Fruit fly (Drosophila melanogaster) whole organism, embryonic: ENCODE data around the gene CG32708.

Source experiments
- B-H1 ChIP-seq: fragments of 200-800 bp; sonication (Bioruptor generic); IDR thresholded peaks from 3 replicates; pipeline ENCODE4 v1.3.6; 2022; ENCODE audit warnings: missing biosample characterization, missing genetic modification characterization
- CG10366 ChIP-seq: fragments of 200-800 bp; sonication (Bioruptor generic); IDR thresholded peaks from 2 replicates; pipeline ENCODE4 v1.3.6; 2022; ENCODE audit warnings: missing biosample characterization, missing genetic modification characterization
- CG11695 ChIP-seq: fragments of 200-800 bp; sonication (Bioruptor generic); IDR thresholded peaks from 3 replicates; pipeline ENCODE4 v1.3.6; 2022; ENCODE audit warnings: missing biosample characterization, missing genetic modification characterization
- CG12236 ChIP-seq: fragments of 200-800 bp; sonication (Bioruptor generic); optimal IDR thresholded peaks from 2 replicates; lab custom pipeline; 2016; ENCODE audit warnings: missing biosample characterization, missing genetic modification characterization
- CG12299 ChIP-seq: fragments of 200-800 bp; sonication (Bioruptor generic); optimal IDR thresholded peaks from 2 replicates; lab custom pipeline; 2018; ENCODE audit warnings: missing biosample characterization, mild to moderate bottlenecking, missing genetic modification characterization
- CG13287 ChIP-seq: fragments of 200-800 bp; sonication (Bioruptor generic); IDR thresholded peaks from 2 replicates; pipeline ENCODE4 v1.3.6; 2022; ENCODE audit warnings: missing biosample characterization, missing genetic modification characterization; ENCODE audit not compliant: partially characterized antibody
- CG14965 ChIP-seq: fragments of 200-800 bp; sonication (Bioruptor generic); optimal IDR thresholded peaks from 2 replicates; lab custom pipeline; 2016; ENCODE audit warnings: missing biosample characterization, missing genetic modification characterization, borderline replicate concordance
- CG17829 ChIP-seq: fragments of 200-800 bp; optimal IDR thresholded peaks from 2 replicates; lab custom pipeline; 2019; ENCODE audit warnings: missing biosample characterization, mild to moderate bottlenecking, missing genetic modification characterization, moderate library complexity
- CG2712 ChIP-seq: fragments of 200-800 bp; optimal IDR thresholded peaks from 3 replicates; lab custom pipeline; 2019; ENCODE audit warnings: missing biosample characterization, mild to moderate bottlenecking, missing genetic modification characterization, moderate library complexity
- CG31441 ChIP-seq: fragments of 200-800 bp; sonication (Bioruptor generic); IDR thresholded peaks from 2 replicates; pipeline ENCODE4 v1.3.6; 2022; ENCODE audit warnings: missing biosample characterization, missing genetic modification characterization
- CG3163 ChIP-seq: fragments of 200-800 bp; sonication (Bioruptor generic); optimal IDR thresholded peaks from 3 replicates; lab custom pipeline; 2016; ENCODE audit warnings: missing biosample characterization, missing genetic modification characterization
- CG32532 ChIP-seq: fragments of 200-800 bp; sonication (Bioruptor generic); IDR thresholded peaks from 2 replicates; pipeline ENCODE4 v1.3.6; 2022; ENCODE audit warnings: missing biosample characterization, missing genetic modification characterization
- CG34422 ChIP-seq: fragments of 200-800 bp; sonication (Bioruptor generic); IDR thresholded peaks from 3 replicates; pipeline ENCODE4 v1.3.6; 2022; ENCODE audit warnings: missing biosample characterization, missing genetic modification characterization
- CG4360 ChIP-seq: fragments of 200-800 bp; sonication (Bioruptor generic); IDR thresholded peaks from 2 replicates; pipeline ENCODE4 v1.3.6; 2022; ENCODE audit warnings: missing biosample characterization, missing genetic modification characterization
- CG5953 ChIP-seq: fragments of 200-800 bp; sonication (Bioruptor generic); IDR thresholded peaks from 2 replicates; pipeline ENCODE4 v1.3.6; 2022; ENCODE audit warnings: missing biosample characterization, missing genetic modification characterization
- CG7745 ChIP-seq: fragments of 200-800 bp; sonication (Bioruptor generic); optimal IDR thresholded peaks from 2 replicates; lab custom pipeline; 2018; ENCODE audit warnings: missing biosample characterization, mild to moderate bottlenecking, missing genetic modification characterization, moderate library complexity
- CG9932 ChIP-seq: fragments of 200-800 bp; sonication (Bioruptor generic); IDR thresholded peaks from 2 replicates; pipeline ENCODE4 v1.3.6; 2022; ENCODE audit warnings: missing biosample characterization, missing genetic modification characterization
- CoRest ChIP-seq: fragments of 200-800 bp; sonication (Bioruptor generic); optimal IDR thresholded peaks from 3 replicates; lab custom pipeline; 2018; ENCODE audit warnings: missing biosample characterization, mild to moderate bottlenecking, missing genetic modification characterization, moderate library complexity
- Dad ChIP-seq: fragments of 200-800 bp; sonication (Bioruptor generic); optimal IDR thresholded peaks from 3 replicates; lab custom pipeline; 2016; ENCODE audit warnings: missing biosample characterization, missing genetic modification characterization
- Drgx ChIP-seq: fragments of 200-800 bp; sonication (Bioruptor generic); IDR thresholded peaks from 2 replicates; pipeline ENCODE4 v1.3.6; 2022; ENCODE audit warnings: missing biosample characterization, missing genetic modification characterization
- H2.0 ChIP-seq: fragments of 200-800 bp; sonication (Bioruptor generic); IDR thresholded peaks from 2 replicates; pipeline ENCODE4 v1.3.6; 2022; ENCODE audit warnings: missing biosample characterization, missing genetic modification characterization
- HLH3B ChIP-seq: fragments of 200-800 bp; sonication (Bioruptor generic); IDR thresholded peaks from 2 replicates; pipeline ENCODE4 v1.3.6; 2022; ENCODE audit warnings: missing biosample characterization, missing genetic modification characterization
- Hr51 ChIP-seq, 2 experiments: fragments of 200-800 bp; sonication (Bioruptor generic); optimal IDR thresholded peaks; 2 replicates in 1 of 2; 3 replicates in 1 of 2; lab custom pipeline; 2016 to 2018; ENCODE audit warnings: missing biosample characterization in 2 of 2, missing genetic modification characterization in 2 of 2, mild to moderate bottlenecking in 1 of 2, moderate library complexity in 1 of 2
- Hr78 ChIP-seq, 2 experiments: fragments of 200-800 bp in 1 of 2; fragments of >200 bp in 1 of 2; sonication (Bioruptor generic) in 1 of 2; optimal IDR thresholded peaks; 2 replicates each; lab custom pipeline; 2017 to 2019; ENCODE audit warnings: missing biosample characterization in 2 of 2, missing genetic modification characterization in 2 of 2, mild to moderate bottlenecking in 1 of 2, moderate library complexity in 1 of 2
- Kr ChIP-seq: fragments of 200-800 bp; sonication (Bioruptor generic); optimal IDR thresholded peaks from 2 replicates; lab custom pipeline; 2017; ENCODE audit warnings: missing biosample characterization, mild to moderate bottlenecking, missing genetic modification characterization
- Mad ChIP-seq: fragments of 200-800 bp; sonication (Bioruptor generic); optimal IDR thresholded peaks from 2 replicates; lab custom pipeline; 2016; ENCODE audit warnings: missing biosample characterization, missing genetic modification characterization
- NFAT ChIP-seq: fragments of 200-800 bp; sonication (Bioruptor generic); IDR thresholded peaks from 2 replicates; pipeline ENCODE4 v1.3.6; 2022; ENCODE audit warnings: missing biosample characterization, missing genetic modification characterization
- Optix ChIP-seq: fragments of 200-800 bp; sonication (Bioruptor generic); IDR thresholded peaks from 3 replicates; pipeline ENCODE4 v1.3.6; 2022; ENCODE audit warnings: missing biosample characterization, missing genetic modification characterization
- Sin3A ChIP-seq: fragments of >200 bp; optimal IDR thresholded peaks from 2 replicates; lab custom pipeline; 2018
- Six4 ChIP-seq: fragments of 200-800 bp; sonication (Bioruptor generic); optimal IDR thresholded peaks from 2 replicates; lab custom pipeline; 2016; ENCODE audit warnings: missing biosample characterization, missing genetic modification characterization
- Sry-δ ChIP-seq: fragments of 200-800 bp; sonication (Bioruptor generic); optimal IDR thresholded peaks from 2 replicates; lab custom pipeline; 2016; ENCODE audit warnings: missing biosample characterization, missing genetic modification characterization
- al ChIP-seq: fragments of 200-800 bp; sonication (Bioruptor generic); IDR thresholded peaks from 2 replicates; pipeline ENCODE4 v1.3.6; 2022; ENCODE audit warnings: missing biosample characterization, missing genetic modification characterization
- ci ChIP-seq: fragments of 200-800 bp; sonication (Bioruptor generic); IDR thresholded peaks from 3 replicates; pipeline ENCODE4 v1.3.6; 2022; ENCODE audit warnings: missing biosample characterization, missing genetic modification characterization
- corto ChIP-seq: fragments of 200-800 bp; sonication (Bioruptor generic); optimal IDR thresholded peaks from 2 replicates; lab custom pipeline; 2016; ENCODE audit warnings: missing biosample characterization, mild to moderate bottlenecking, missing genetic modification characterization, moderate library complexity
- crol ChIP-seq: fragments of 200-800 bp; sonication (Bioruptor generic); IDR thresholded peaks from 2 replicates; pipeline ENCODE4 v1.3.6; 2022; ENCODE audit warnings: missing biosample characterization, missing genetic modification characterization
- gem ChIP-seq: fragments of 200-800 bp; sonication (Bioruptor generic); optimal IDR thresholded peaks from 2 replicates; lab custom pipeline; 2019; ENCODE audit warnings: missing biosample characterization, mild to moderate bottlenecking, missing genetic modification characterization, moderate library complexity
- hkb ChIP-seq, 2 experiments: fragments of 200-800 bp in 1 of 2; fragments of >200 bp in 1 of 2; sonication (Bioruptor generic) in 1 of 2; IDR thresholded peaks in 1 of 2; optimal IDR thresholded peaks in 1 of 2; 2 replicates each; pipeline versions ENCODE4 v1.3.6 to Lab custom; 2017 to 2022; ENCODE audit warnings: missing biosample characterization in 1 of 2, missing genetic modification characterization in 1 of 2
- jumu ChIP-seq: fragments of 200-800 bp; sonication (Bioruptor generic); optimal IDR thresholded peaks from 3 replicates; lab custom pipeline; 2016; ENCODE audit warnings: missing biosample characterization, missing genetic modification characterization
- ken ChIP-seq: fragments of 200-800 bp; sonication (Bioruptor generic); IDR thresholded peaks from 3 replicates; pipeline ENCODE4 v1.3.6; 2022; ENCODE audit warnings: missing biosample characterization, missing genetic modification characterization
- kni ChIP-seq: fragments of 200-800 bp; sonication (Bioruptor generic); optimal IDR thresholded peaks from 3 replicates; lab custom pipeline; 2017; ENCODE audit warnings: mild to moderate bottlenecking, missing biosample characterization, missing genetic modification reagents, missing genetic modification characterization
- oc ChIP-seq: fragments of 200-800 bp; sonication (Bioruptor generic); optimal IDR thresholded peaks from 2 replicates; lab custom pipeline; 2018; ENCODE audit warnings: missing biosample characterization, mild to moderate bottlenecking, missing genetic modification characterization, moderate library complexity
- pan ChIP-seq, 4 experiments: fragments of >200 bp in 3 of 4; fragments of 200-800 bp in 1 of 4; sonication (Bioruptor generic) in 1 of 4; optimal IDR thresholded peaks in 3 of 4; IDR thresholded peaks in 1 of 4; 2 replicates each; pipeline versions ENCODE4 v1.3.6 to Lab custom; 2017 to 2022; ENCODE audit warnings: missing biosample characterization in 2 of 4, missing genetic modification characterization in 2 of 4, mixed read lengths in 1 of 4
- row ChIP-seq: fragments of 200-800 bp; sonication (Bioruptor generic); IDR thresholded peaks from 3 replicates; pipeline ENCODE4 v1.3.6; 2022; ENCODE audit warnings: missing biosample characterization, missing genetic modification characterization
- sens ChIP-seq: fragments of 200-800 bp; sonication (Bioruptor generic); peaks from one replicate; lab custom pipeline; 2016; ENCODE audit warnings: missing biosample characterization, missing genetic modification characterization
- sr ChIP-seq: fragments of 200-800 bp; sonication (Bioruptor generic); IDR thresholded peaks from 3 replicates; pipeline ENCODE4 v1.3.6; 2022; ENCODE audit warnings: missing biosample characterization, missing genetic modification characterization
- stc ChIP-seq: fragments of 200-800 bp; sonication (Bioruptor generic); IDR thresholded peaks from 2 replicates; pipeline ENCODE4 v1.3.6; 2022; ENCODE audit warnings: missing biosample characterization, missing genetic modification characterization
- ttk ChIP-seq: fragments of 200-800 bp; sonication (Bioruptor generic); IDR thresholded peaks from 2 replicates; pipeline ENCODE4 v2.1.2; 2022; ENCODE audit warnings: missing biosample characterization, missing genetic modification characterization

CG32708 gene

dm6 chrX:9060078-9060477 is 25.7 kb upstream of the CG32708 start (continued):
- TF ChIP-seq Kr (GFP tag; lab: Kevin White, UChicago): no peak
- no peak for TF ChIP-seq CG4360 (GFP tag; lab: Robert Waterston, UW)
- no peak for TF ChIP-seq CG5953 (GFP tag; lab: Robert Waterston, UW)
- no peak for TF ChIP-seq CG3163 (GFP tag; lab: Kevin White, UChicago)
- TF ChIP-seq sr (GFP tag; lab: Robert Waterston, UW): peak; percentile 23; the same call in 1 of the 3 replicates
- peak; percentile 34 for TF ChIP-seq CG12236

- TF ChIP-seq CG12299 (tag; lab: Kevin White, UChicago) (no peak), kni (GFP tag; lab: Kevin White, UChicago) (no peak), Hr78 (GFP tag; optimal IDR thresholded peaks at IDR 0.05; lab: Kevin White, UChicago) (peak in 1 of 2 experiments; percentile 36), sens (peak; percentile 5), Drgx (GFP tag; lab: Robert Waterston, UW) (peak; percentile 36; the same call in 1 of the 2 replicates), Dad (GFP tag; lab: Kevin White, UChicago) (no peak), CG7745 (peak; percentile 72)
These were observed 24.4 kb upstream of the CG32708 start for dm6 chrX:9061299-9061698.

- TF ChIP-seq corto (GFP tag; lab: Kevin White, UChicago) (peak; percentile 26), crol (GFP tag; lab: Robert Waterston, UW) (no peak), Sin3A (no peak), H2.0 (GFP tag; lab: Robert Waterston, UW) (no peak), oc (no peak), Six4 (GFP tag; lab: Kevin White, UChicago) (no peak), jumu (GFP tag; lab: Kevin White, UChicago) (no peak), B-H1 (peak; percentile 37; the same call in 1 of the 3 replicates), pan (optimal IDR thresholded peaks at IDR 0.05; lab: Kevin White, UChicago) (no peak), pan (GFP tag; optimal IDR thresholded peaks at IDR 0.05 in 1 of 2, IDR thresholded peaks at IDR 0.05 in 1 of 2) (peak in 1 of 2 experiments; percentile 31), ttk (GFP tag; lab: Robert Waterston, UW) (0 out of 2 replicates have a peak, but pooled peaks have one; percentile 7), CG10366 (GFP tag; lab: Robert Waterston, UW) (peak; percentile 37; the same call in 1 of the 2 replicates), NFAT (peak; percentile 34; the same call in 1 of the 2 replicates), ci (GFP tag; lab: Robert Waterston, UW) (peak; percentile 62; the same call in 1 of the 3 replicates), CG14965 (GFP tag; lab: Kevin White, UChicago) (no peak), ken (GFP tag; lab: Robert Waterston, UW) (0 out of 3 replicates have a peak, but pooled peaks have one; percentile 33), Hr51 (GFP tag; optimal IDR thresholded peaks at IDR 0.05; lab: Kevin White, UChicago) (peak in 1 of 2 experiments; percentile 57), CG31441 (GFP tag; lab: Robert Waterston, UW) (0 out of 2 replicates have a peak, but pooled peaks have one; percentile 27), Optix (GFP tag; lab: Robert Waterston, UW) (0 out of 3 replicates have a peak, but pooled peaks have one; percentile 24), CoRest (tag; lab: Kevin White, UChicago) (peak; percentile 16), row (GFP tag; lab: Robert Waterston, UW) (peak; percentile 48), CG9932 (GFP tag; lab: Robert Waterston, UW) (peak; percentile 24; the same call in 1 of the 2 replicates), hkb (optimal IDR thresholded peaks at IDR 0.05; lab: Kevin White, UChicago) (no peak), hkb (GFP tag; IDR thresholded peaks at IDR 0.05; lab: Robert Waterston, UW) (peak; percentile 36), CG34422 (peak; percentile 41; the same call in 2 of the 3 replicates), Sry-δ (GFP tag; lab: Kevin White, UChicago) (no peak), gem (peak; percentile 53), CG2712 (tag; lab: Kevin White, UChicago) (peak; percentile 52), Mad (no peak), CG17829 (tag; lab: Kevin White, UChicago) (peak; percentile 8), stc (GFP tag; lab: Robert Waterston, UW) (0 out of 2 replicates have a peak, but pooled peaks have one; percentile 12), CG13287 (GFP tag; lab: Robert Waterston, UW) (no peak), HLH3B (peak; percentile 27; the same call in 1 of the 2 replicates), al (GFP tag; lab: Robert Waterston, UW) (peak; percentile 45; the same call in 1 of the 2 replicates), CG11695 (GFP tag; lab: Robert Waterston, UW) (peak; percentile 38; the same call in 1 of the 3 replicates), CG32532 (GFP tag; lab: Robert Waterston, UW) (peak; percentile 49; the same call in 1 of the 2 replicates)
These were observed 23.1 kb upstream of the CG32708 start for dm6 chrX:9062665-9063064.
